Worm (Caenorhabditis elegans) whole organism, young adult: ENCODE results near the gene umps-1.

Experiments
- attf-5 ChIP-seq: fragments of 200-800 bp; sonication (Bioruptor generic); optimal IDR thresholded peaks from 2 replicates; lab custom pipeline; 2018; ENCODE audit warnings: mild to moderate bottlenecking, missing genetic modification characterization, missing compliant biosample characterization
- dpl-1 ChIP-seq: fragments of 150-350 bp; optimal IDR thresholded peaks from 2 replicates; lab custom pipeline; 2014; ENCODE audit warnings: missing biosample characterization, missing genetic modification reagents, missing genetic modification characterization
- egl-44 ChIP-seq: fragments of 200-800 bp; sonication (Bioruptor generic); IDR thresholded peaks from 2 replicates; pipeline ENCODE4 v1.3.6; 2022; ENCODE audit warnings: missing genetic modification reagents, missing genetic modification characterization, missing compliant biosample characterization

DNA sequence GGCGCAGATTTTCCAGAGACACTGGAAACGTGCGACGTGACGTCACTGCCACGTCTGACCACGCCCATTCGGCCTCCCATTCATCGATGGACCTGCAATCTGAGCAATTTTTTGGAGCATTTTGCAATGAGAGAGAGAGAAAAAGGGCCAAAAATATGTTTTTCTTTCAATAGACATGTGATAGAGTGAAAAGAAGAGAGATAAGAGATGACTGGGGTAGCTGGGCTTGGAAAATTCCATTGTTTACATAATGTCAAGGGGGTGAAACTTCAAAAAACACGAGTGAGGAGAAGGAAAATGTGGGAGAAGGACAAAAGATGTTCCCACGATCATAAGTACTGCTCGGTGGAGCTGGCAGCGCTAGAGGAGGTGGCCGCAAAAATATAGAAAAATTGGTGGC, 38.5 kb upstream of the umps-1 start, which contains the start of gene M03C11.1:
- TF ChIP-seq attf-5 = no peak
- no peak for TF ChIP-seq dpl-1 (GFP tag; lab: Kevin White, UChicago)
- no peak for TF ChIP-seq egl-44 (GFP tag; lab: Robert Waterston, UW)
